Fruit fly (Drosophila melanogaster): ENCODE measurements around the gene PGRP-SA.

DNA sequence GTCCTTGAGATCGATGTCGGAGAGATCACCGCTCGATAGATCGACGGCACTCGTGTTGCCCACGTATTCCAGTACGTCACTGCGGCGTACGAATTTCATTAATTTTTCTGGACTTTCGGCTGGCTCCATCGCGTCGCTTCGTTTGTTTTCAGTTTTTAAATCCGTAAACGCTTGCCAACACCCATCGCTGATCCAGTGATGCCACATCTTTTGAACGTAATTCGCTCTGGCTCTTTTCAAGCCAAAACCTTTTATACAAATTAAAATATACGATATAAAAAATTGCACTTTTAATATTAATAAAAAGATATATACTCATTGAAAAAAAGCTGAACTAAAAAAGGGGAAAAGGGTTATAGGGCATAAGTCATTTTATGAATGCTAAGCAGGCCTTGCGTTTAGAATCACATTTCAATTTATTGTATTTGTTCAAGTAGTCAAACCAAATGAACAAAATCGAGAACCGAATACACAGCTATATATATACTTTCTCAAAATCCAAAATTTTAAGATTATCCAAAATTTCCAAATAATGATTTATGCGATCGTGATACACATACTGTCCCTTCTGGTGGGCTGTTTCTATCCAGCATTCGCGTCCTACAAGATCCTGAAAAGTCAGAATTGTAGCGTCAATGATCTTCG, 10.9 kb downstream of the PGRP-SA start, which contains the start of the genes Kmn1 and Reepl1:
- no peak for TF ChIP-seq CG8478 (optimal IDR thresholded peaks at IDR 0.05)
- no peak for TF ChIP-seq CTCF (optimal IDR thresholded peaks at IDR 0.05)
